Worm (Caenorhabditis elegans) whole organism, L4/young adult: ENCODE results near the gene nhr-258.

Experiments used
- dao-5 ChIP-seq: sonication (generic microtip); optimal IDR thresholded peaks from 2 replicates; lab custom pipeline; 2016; ENCODE audit warnings: missing genotype, missing genetic modification characterization, moderate library complexity, missing compliant biosample characterization
- him-1 ChIP-seq: sonication (generic microtip); optimal IDR thresholded peaks from 2 replicates; lab custom pipeline; 2016; ENCODE audit warnings: missing genotype, missing genetic modification reagents, missing genetic modification characterization, missing compliant biosample characterization

- no peak for TF ChIP-seq him-1
- TF ChIP-seq dao-5 = no peak
These were observed 17.4 kb upstream of the nhr-258 start for ce11 chrIV:8027293-8027866.
